Worm (Caenorhabditis elegans) whole organism, young adult: ENCODE results near the gene F56A8.5.

Experiments
- B0261.1 ChIP-seq: sonication (generic microtip); optimal IDR thresholded peaks from 2 replicates; lab custom pipeline; 2016; ENCODE audit warnings: mild to moderate bottlenecking, missing genetic modification characterization, moderate library complexity, missing compliant biosample characterization
- C06A6.2 ChIP-seq: fragments of 200-800 bp; sonication (Bioruptor generic); conservative IDR thresholded peaks from 2 replicates; pipeline ENCODE4 v1.3.6; 2022; ENCODE audit warnings: missing genetic modification characterization, missing compliant biosample characterization
- D2030.7 ChIP-seq: fragments of 200-800 bp; sonication (Bioruptor generic); IDR thresholded peaks from 2 replicates; pipeline ENCODE4 v1.3.6; 2022; ENCODE audit warnings: missing genetic modification reagents, missing genetic modification characterization, missing compliant biosample characterization
- F22D6.2 ChIP-seq: sonication (generic microtip); optimal IDR thresholded peaks from 2 replicates; lab custom pipeline; 2016; ENCODE audit warnings: mild to moderate bottlenecking, missing genetic modification characterization, missing compliant biosample characterization
- F23B12.7 ChIP-seq: sonication (generic microtip); optimal IDR thresholded peaks from 2 replicates; lab custom pipeline; 2017; ENCODE audit warnings: missing genetic modification characterization, mild to moderate bottlenecking, missing compliant biosample characterization, antibody characterized with exemption, moderate library complexity; ENCODE audit not compliant: insufficient read depth
- F39B2.1 ChIP-seq: fragments of 200-800 bp; sonication (Bioruptor generic); IDR thresholded peaks from 2 replicates; pipeline ENCODE4 v1.3.6; 2022; ENCODE audit warnings: missing genetic modification reagents, missing genetic modification characterization, missing compliant biosample characterization
- Y53G8AR.9 ChIP-seq: fragments of 200-800 bp; sonication (Bioruptor generic); conservative IDR thresholded peaks from 2 replicates; pipeline ENCODE4 v1.3.6; 2022; ENCODE audit warnings: missing genetic modification reagents, missing genetic modification characterization, missing compliant biosample characterization
- Y67H2A.10 ChIP-seq: fragments of 200-800 bp; sonication (Bioruptor generic); conservative IDR thresholded peaks from 2 replicates; pipeline ENCODE4 v1.3.6; 2022; ENCODE audit warnings: missing genetic modification reagents, missing genetic modification characterization, missing compliant biosample characterization
- akir-1 ChIP-seq: fragments of 200-800 bp; sonication (Bioruptor generic); optimal IDR thresholded peaks from 2 replicates; lab custom pipeline; 2018; ENCODE audit warnings: mild to moderate bottlenecking, missing genetic modification characterization, moderate library complexity, missing compliant biosample characterization
- attf-6 ChIP-seq: fragments of 200-800 bp; sonication (Bioruptor generic); IDR thresholded peaks from 2 replicates; pipeline ENCODE4 v1.3.6; 2022; ENCODE audit warnings: missing genetic modification reagents, missing genetic modification characterization, missing compliant biosample characterization
- bed-1 ChIP-seq: fragments of 200-800 bp; sonication (Bioruptor generic); IDR thresholded peaks from 2 replicates; pipeline ENCODE4 v1.3.6; 2022; ENCODE audit warnings: missing genetic modification reagents, missing genetic modification characterization, missing compliant biosample characterization
- bed-2 ChIP-seq: fragments of 200-800 bp; sonication (Bioruptor generic); IDR thresholded peaks from 2 replicates; pipeline ENCODE4 v1.3.6; 2022; ENCODE audit warnings: missing genetic modification reagents, missing genetic modification characterization, missing compliant biosample characterization
- chd-7 ChIP-seq: sonication (generic microtip); optimal IDR thresholded peaks from 2 replicates; lab custom pipeline; 2016; ENCODE audit warnings: mild to moderate bottlenecking, missing genetic modification characterization, moderate library complexity, missing compliant biosample characterization
- die-1 ChIP-seq: sonication (generic microtip); optimal IDR thresholded peaks from 2 replicates; lab custom pipeline; 2016; ENCODE audit warnings: missing genotype, mild to moderate bottlenecking, missing genetic modification characterization, missing compliant biosample characterization
- him-1 ChIP-seq: sonication (generic microtip); optimal IDR thresholded peaks from 2 replicates; lab custom pipeline; 2016; ENCODE audit warnings: missing genotype, missing genetic modification reagents, missing genetic modification characterization, missing compliant biosample characterization
- hmg-1.2 ChIP-seq: fragments of 200-800 bp; sonication (Bioruptor generic); IDR thresholded peaks from 2 replicates; pipeline ENCODE4 v1.3.6; 2022; ENCODE audit warnings: missing genetic modification reagents, missing genetic modification characterization, missing compliant biosample characterization
- hrde-1 ChIP-seq: sonication (generic microtip); optimal IDR thresholded peaks from 2 replicates; lab custom pipeline; 2016; ENCODE audit warnings: missing genetic modification characterization, mild to moderate bottlenecking, missing compliant biosample characterization, moderate library complexity, missing genotype, missing genetic modification reagents, borderline replicate concordance
- lag-1 ChIP-seq: fragments of 200-800 bp; sonication (Bioruptor generic); IDR thresholded peaks from 2 replicates; pipeline ENCODE4 v1.3.6; 2022; ENCODE audit warnings: missing genetic modification reagents, missing genetic modification characterization, missing compliant biosample characterization
- let-526 ChIP-seq: fragments of 200-800 bp; sonication (Bioruptor generic); IDR thresholded peaks from 2 replicates; pipeline ENCODE4 v1.3.6; 2022; ENCODE audit warnings: missing genetic modification reagents, missing genetic modification characterization, missing compliant biosample characterization
- let-607 ChIP-seq, 2 experiments: fragments of 200-800 bp in 1 of 2; sonication (Bioruptor generic) in 1 of 2; sonication (generic microtip) in 1 of 2; optimal IDR thresholded peaks; 2 replicates each; lab custom pipeline; 2016 to 2018; ENCODE audit warnings: mild to moderate bottlenecking in 2 of 2, missing compliant biosample characterization in 2 of 2, missing genetic modification characterization in 2 of 2, moderate library complexity in 2 of 2, missing genotype in 1 of 2
- lin-26 ChIP-seq: fragments of 200-800 bp; sonication (Bioruptor generic); IDR thresholded peaks from 2 replicates; pipeline ENCODE4 v1.3.6; 2022; ENCODE audit warnings: missing genetic modification reagents, missing genetic modification characterization, missing compliant biosample characterization
- lin-35 ChIP-seq, 3 experiments: fragments of 150-350 bp in 2 of 3; sonication (generic microtip) in 1 of 3; optimal IDR thresholded peaks; 2 replicates each; lab custom pipeline; 2014 to 2018; ENCODE audit warnings: missing biosample characterization in 3 of 3, missing genetic modification characterization in 3 of 3, missing genetic modification reagents in 3 of 3
- lsy-27 ChIP-seq: sonication (generic microtip); optimal IDR thresholded peaks from 2 replicates; lab custom pipeline; 2017; ENCODE audit warnings: missing genetic modification characterization, mild to moderate bottlenecking, missing compliant biosample characterization, antibody characterized with exemption, missing genotype, borderline replicate concordance; ENCODE audit not compliant: insufficient read depth
- mel-28 ChIP-seq: sonication (generic microtip); optimal IDR thresholded peaks from 2 replicates; lab custom pipeline; 2016; ENCODE audit warnings: borderline replicate concordance, mild to moderate bottlenecking, missing genetic modification characterization, missing compliant biosample characterization
- mes-4 ChIP-seq: sonication (generic microtip); optimal IDR thresholded peaks from 2 replicates; lab custom pipeline; 2016; ENCODE audit warnings: missing genotype, missing genetic modification characterization, missing compliant biosample characterization
- mxl-1 ChIP-seq: sonication (generic microtip); optimal IDR thresholded peaks from 2 replicates; lab custom pipeline; 2016; ENCODE audit warnings: missing genetic modification characterization, missing compliant biosample characterization
- nfyb-1 ChIP-seq: fragments of 200-800 bp; sonication (Bioruptor generic); IDR thresholded peaks from 2 replicates; pipeline ENCODE4 v1.3.6; 2022; ENCODE audit warnings: missing genetic modification reagents, missing genetic modification characterization, missing compliant biosample characterization
- nhr-90 ChIP-seq: sonication (generic microtip); optimal IDR thresholded peaks from 2 replicates; lab custom pipeline; 2016; ENCODE audit warnings: missing genotype, mild to moderate bottlenecking, missing genetic modification characterization, missing compliant biosample characterization
- pbrm-1 ChIP-seq: fragments of 200-800 bp; sonication (Bioruptor generic); IDR thresholded peaks from 2 replicates; pipeline ENCODE4 v1.3.6; 2022; ENCODE audit warnings: missing genetic modification reagents, missing genetic modification characterization, missing compliant biosample characterization
- rec-8 ChIP-seq, 2 experiments: sonication (generic microtip); optimal IDR thresholded peaks; 2 replicates each; lab custom pipeline; 2016; ENCODE audit warnings: mild to moderate bottlenecking in 2 of 2, missing genetic modification characterization in 2 of 2, missing genetic modification reagents in 2 of 2, missing genotype in 2 of 2, missing biosample characterization in 1 of 2, missing compliant biosample characterization in 1 of 2, moderate library complexity in 1 of 2
- rpc-1 ChIP-seq, 2 experiments: fragments of 150-350 bp in 1 of 2; sonication (generic microtip) in 1 of 2; optimal IDR thresholded peaks; 2 replicates each; lab custom pipeline; 2014 to 2018; ENCODE audit warnings: missing biosample characterization in 1 of 2, missing genetic modification characterization in 1 of 2, missing genetic modification reagents in 1 of 2, missing genotype in 1 of 2
- snpc-1.3 ChIP-seq: sonication (generic microtip); optimal IDR thresholded peaks from 2 replicates; lab custom pipeline; 2017; ENCODE audit warnings: missing genetic modification characterization, mild to moderate bottlenecking, missing compliant biosample characterization, antibody characterized with exemption, moderate library complexity, missing genotype, missing genetic modification reagents; ENCODE audit not compliant: insufficient read depth
- snpc-3.4 ChIP-seq: sonication (generic microtip); optimal IDR thresholded peaks from 2 replicates; lab custom pipeline; 2017; ENCODE audit warnings: missing genetic modification characterization, mild to moderate bottlenecking, missing compliant biosample characterization, antibody characterized with exemption, moderate library complexity, missing genotype, missing genetic modification reagents
- snpc-4 ChIP-seq, 5 experiments: fragments of 150-350 bp in 1 of 5; sonication (generic microtip) in 4 of 5; optimal IDR thresholded peaks; 2 replicates each; lab custom pipeline; 2014 to 2018; ENCODE audit warnings: missing genetic modification characterization in 5 of 5, missing biosample characterization in 3 of 5, antibody characterized with exemption in 2 of 5, mild to moderate bottlenecking in 2 of 5, missing compliant biosample characterization in 2 of 5, missing genotype in 2 of 5, moderate library complexity in 2 of 5, missing genetic modification reagents in 1 of 5
- tbp1 ChIP-seq: fragments of 200-800 bp; sonication (Bioruptor generic); optimal IDR thresholded peaks from 2 replicates; lab custom pipeline; 2018; ENCODE audit warnings: mild to moderate bottlenecking, missing genetic modification characterization, missing compliant biosample characterization
- zfh-2 ChIP-seq: fragments of 200-800 bp; sonication (Bioruptor generic); conservative IDR thresholded peaks from 2 replicates; pipeline ENCODE4 v1.3.6; 2022; ENCODE audit warnings: missing genetic modification reagents, missing genetic modification characterization, missing compliant biosample characterization
- ztf-18 ChIP-seq: sonication (generic microtip); optimal IDR thresholded peaks from 2 replicates; lab custom pipeline; 2016; ENCODE audit warnings: missing genotype, mild to moderate bottlenecking, missing genetic modification characterization, missing compliant biosample characterization
- ztf-26 ChIP-seq: sonication (generic microtip); optimal IDR thresholded peaks from 2 replicates; lab custom pipeline; 2017; ENCODE audit warnings: missing genetic modification characterization, missing compliant biosample characterization

F56A8.5 gene

DNA sequence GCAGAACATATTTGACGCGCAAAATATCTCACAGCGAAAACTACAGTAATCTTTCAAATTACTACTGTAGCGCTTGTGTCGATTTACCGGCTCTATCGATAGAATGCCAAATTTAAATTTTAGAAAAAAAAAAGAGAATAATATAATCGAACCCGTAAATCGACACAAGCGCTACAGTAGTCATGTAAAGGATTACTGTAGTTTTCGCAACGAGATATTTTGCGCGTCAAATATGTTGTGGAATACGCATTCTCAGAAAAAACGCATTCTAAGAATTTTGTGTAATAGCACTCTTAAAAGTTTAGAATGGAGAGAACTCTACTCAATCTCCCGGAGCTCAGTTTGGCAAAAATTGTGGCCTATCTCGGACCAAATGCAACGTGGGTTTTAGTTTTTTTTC lies at the start of gene F56A8.5:
Gene F56A8.5, plus strand, starts transcription at position 301 of the 400 bp plus-strand sequence.
- no peak for TF ChIP-seq mel-28
- TF ChIP-seq, all 124 proteins: peak for 0

ce11 chrIII:13216488-13217016 lies 49.1 kb upstream of the F56A8.5 start:
- TF ChIP-seq bed-2 (GFP tag; lab: Robert Waterston, UW) (no peak), Y53G8AR.9 (GFP tag; lab: Robert Waterston, UW) (no peak), chd-7 (tag; lab: Kevin White, UChicago) (no peak), Y67H2A.10 (GFP tag; lab: Robert Waterston, UW) (no peak), bed-1 (GFP tag; lab: Robert Waterston, UW) (no peak), mes-4 (tag; lab: Kevin White, UChicago) (no peak), let-526 (GFP tag; lab: Robert Waterston, UW) (no peak), die-1 (tag; lab: Kevin White, UChicago) (no peak), F39B2.1 (GFP tag; lab: Robert Waterston, UW) (no peak), zfh-2 (GFP tag; lab: Robert Waterston, UW) (no peak), mel-28 (no peak), ztf-26 (tag; lab: Kevin White, UChicago) (no peak), rec-8 (tag; optimal IDR thresholded peaks at IDR 0.05; lab: Kevin White, UChicago) (no peak), pbrm-1 (GFP tag; lab: Robert Waterston, UW) (no peak), F22D6.2 (no peak), hrde-1 (tag; lab: Kevin White, UChicago) (no peak), let-607 (tag; optimal IDR thresholded peaks at IDR 0.05; lab: Kevin White, UChicago) (no peak), C06A6.2 (GFP tag; lab: Robert Waterston, UW) (no peak), akir-1 (GFP tag; lab: Kevin White, UChicago) (no peak)

- TF ChIP-seq attf-6 (GFP tag; lab: Robert Waterston, UW) (no peak), Y67H2A.10 (GFP tag; lab: Robert Waterston, UW) (no peak)
These were observed 42.9 kb upstream of the F56A8.5 start, which contains the start of gene Y43F4A.1 for ce11 chrIII:13222772-13223171. Gene Y43F4A.1, plus strand, starts transcription at chrIII:13223072.

ce11 chrIII:13224395-13224794 lies 41.3 kb upstream of the F56A8.5 start:
- TF ChIP-seq snpc-3.4 (tag; lab: Kevin White, UChicago) (peak; percentile 25), lin-26 (GFP tag; lab: Robert Waterston, UW) (peak; percentile 81; the same call in 1 of the 2 replicates), B0261.1 (tag; lab: Kevin White, UChicago) (peak; percentile 77), pbrm-1 (GFP tag; lab: Robert Waterston, UW) (0 out of 2 replicates have a peak, but pooled peaks have one; percentile 41), snpc-1.3 (peak; percentile 38), F23B12.7 (tag; lab: Kevin White, UChicago) (peak; percentile 72), lin-35 (GFP tag; optimal IDR thresholded peaks at IDR 0.05; lab: Kevin White, UChicago) (peak in 1 of 3 experiments; percentile 30), tbp1 (GFP tag; lab: Kevin White, UChicago) (peak; percentile 96), hmg-1.2 (GFP tag; lab: Robert Waterston, UW) (peak; percentile 61), him-1 (tag; lab: Kevin White, UChicago) (peak; percentile 44), snpc-4 (GFP tag; optimal IDR thresholded peaks at IDR 0.05; lab: Kevin White, UChicago) (peak; percentile 30), snpc-4 (tag; optimal IDR thresholded peaks at IDR 0.05; lab: Kevin White, UChicago) (peak in 1 of 4 experiments; percentile 29), mxl-1 (no peak), rpc-1 (optimal IDR thresholded peaks at IDR 0.05; lab: Kevin White, UChicago) (peak; percentile 76), rpc-1 (tag; optimal IDR thresholded peaks at IDR 0.05; lab: Kevin White, UChicago) (peak; percentile 80), C06A6.2 (GFP tag; lab: Robert Waterston, UW) (no peak), die-1 (tag; lab: Kevin White, UChicago) (peak; percentile 70), lsy-27 (tag; lab: Kevin White, UChicago) (peak; percentile 19), ztf-18 (tag; lab: Kevin White, UChicago) (peak; percentile 24), mes-4 (tag; lab: Kevin White, UChicago) (no peak), lag-1 (GFP tag; lab: Robert Waterston, UW) (no peak), rec-8 (tag; optimal IDR thresholded peaks at IDR 0.05; lab: Kevin White, UChicago) (peak; percentile 21 to 22), nfyb-1 (0 out of 2 replicates have a peak, but pooled peaks have one; percentile 42), let-526 (GFP tag; lab: Robert Waterston, UW) (no peak), D2030.7 (GFP tag; lab: Robert Waterston, UW) (peak; percentile 45; the same call in 1 of the 2 replicates), nhr-90 (peak; percentile 40)
